Worm (Caenorhabditis elegans) whole organism, L4/young adult: Measurements from ENCODE around the gene C50B6.3.

Experiments used
- W03F9.2 ChIP-seq: fragments of 150-350 bp; optimal IDR thresholded peaks from 2 replicates; lab custom pipeline; 2014; ENCODE audit warnings: missing biosample characterization, missing genetic modification characterization
- dao-5 ChIP-seq: sonication (generic microtip); optimal IDR thresholded peaks from 2 replicates; lab custom pipeline; 2016; ENCODE audit warnings: missing genotype, missing genetic modification characterization, moderate library complexity, missing compliant biosample characterization
- him-1 ChIP-seq: sonication (generic microtip); optimal IDR thresholded peaks from 2 replicates; lab custom pipeline; 2016; ENCODE audit warnings: missing genotype, missing genetic modification reagents, missing genetic modification characterization, missing compliant biosample characterization

DNA sequence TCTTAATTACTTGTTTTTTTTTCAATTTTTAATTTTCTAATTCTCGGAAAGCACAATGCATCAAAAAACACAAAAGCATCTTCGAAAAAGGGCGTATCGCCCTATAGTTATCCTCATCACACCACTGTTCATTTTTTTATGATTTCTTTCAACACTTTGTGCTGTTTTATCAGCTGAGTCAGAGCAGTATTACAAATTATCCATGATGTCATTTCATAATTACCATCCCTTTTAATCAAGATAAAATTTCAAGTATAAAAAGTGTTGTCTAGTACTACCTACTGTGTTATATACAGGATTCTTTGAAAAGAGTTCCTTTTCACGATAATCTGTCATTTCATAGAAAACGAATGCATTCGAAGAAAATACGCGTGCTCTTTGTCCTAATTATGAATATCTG, 46.7 kb upstream of the C50B6.3 start:
- no peak for TF ChIP-seq dao-5 (tag; lab: Kevin White, UChicago)
- no peak for TF ChIP-seq W03F9.2
- TF ChIP-seq him-1 (tag; lab: Kevin White, UChicago), result no peak
